Fruit fly (Drosophila melanogaster) whole organism, embryonic: ENCODE data around the gene CG9514.
A peak's percentile ranks its signal among the peaks of the same experiment; 100 is the strongest.

ENCODE experiments used
- Antp ChIP-seq: fragments of 200-800 bp; sonication (Bioruptor generic); optimal IDR thresholded peaks from 3 replicates; lab custom pipeline; 2016; ENCODE audit warnings: missing biosample characterization, missing genetic modification characterization
- CG12155 ChIP-seq: fragments of 200-800 bp; sonication (Bioruptor generic); optimal IDR thresholded peaks from 3 replicates; lab custom pipeline; 2016; ENCODE audit warnings: missing biosample characterization, missing genetic modification characterization
- CG12744 ChIP-seq: fragments of 200-800 bp; sonication (Bioruptor generic); optimal IDR thresholded peaks from 2 replicates; lab custom pipeline; 2016; ENCODE audit warnings: missing biosample characterization, missing genetic modification characterization
- CG14441 ChIP-seq: fragments of 200-800 bp; sonication (Bioruptor generic); IDR thresholded peaks from 2 replicates; pipeline ENCODE4 v1.3.6; 2022; ENCODE audit warnings: missing biosample characterization, missing genetic modification characterization
- CG17328 ChIP-seq: fragments of 200-800 bp; sonication (Bioruptor generic); IDR thresholded peaks from 2 replicates; pipeline ENCODE4 v1.3.6; 2022; ENCODE audit warnings: missing biosample characterization, missing genetic modification characterization
- CG18764 ChIP-seq: fragments of 200-800 bp; sonication (Bioruptor generic); optimal IDR thresholded peaks from 3 replicates; lab custom pipeline; 2016; ENCODE audit warnings: missing biosample characterization, missing genetic modification characterization
- CG34376 ChIP-seq: fragments of 200-800 bp; sonication (Bioruptor generic); optimal IDR thresholded peaks from 2 replicates; lab custom pipeline; 2018; ENCODE audit warnings: missing biosample characterization, mild to moderate bottlenecking, missing genetic modification characterization
- CG4730 ChIP-seq: fragments of 200-800 bp; sonication (Bioruptor generic); IDR thresholded peaks from 2 replicates; pipeline ENCODE4 v1.3.6; 2022; ENCODE audit warnings: missing biosample characterization, missing genetic modification characterization
- CG5953 ChIP-seq: fragments of 200-800 bp; sonication (Bioruptor generic); IDR thresholded peaks from 2 replicates; pipeline ENCODE4 v1.3.6; 2022; ENCODE audit warnings: missing biosample characterization, missing genetic modification characterization
- CG7271 ChIP-seq: fragments of 200-800 bp; sonication (Bioruptor generic); optimal IDR thresholded peaks from 2 replicates; lab custom pipeline; 2018; ENCODE audit warnings: missing biosample characterization, mild to moderate bottlenecking, missing genetic modification characterization, moderate library complexity
- CG7357 ChIP-seq: fragments of 200-800 bp; sonication (Bioruptor generic); IDR thresholded peaks from 3 replicates; pipeline ENCODE4 v1.3.6; 2022; ENCODE audit warnings: missing biosample characterization, missing genetic modification characterization
- CG8388 ChIP-seq: fragments of 200-800 bp; sonication (Bioruptor generic); optimal IDR thresholded peaks from 2 replicates; lab custom pipeline; 2019; ENCODE audit warnings: missing biosample characterization, mild to moderate bottlenecking, missing genetic modification characterization, moderate library complexity
- CG8478 ChIP-seq: fragments of >200 bp; optimal IDR thresholded peaks from 2 replicates; lab custom pipeline; 2018
- CG8924 ChIP-seq: fragments of 200-800 bp; optimal IDR thresholded peaks from 3 replicates; lab custom pipeline; 2019; ENCODE audit warnings: missing biosample characterization, mild to moderate bottlenecking, missing genetic modification characterization, moderate library complexity
- CG9817 ChIP-seq: fragments of 200-800 bp; sonication (Bioruptor generic); optimal IDR thresholded peaks from 2 replicates; lab custom pipeline; 2018; ENCODE audit warnings: missing biosample characterization, mild to moderate bottlenecking, missing genetic modification characterization, moderate library complexity
- CrebB ChIP-seq: fragments of 200-800 bp; sonication (Bioruptor generic); optimal IDR thresholded peaks from 3 replicates; lab custom pipeline; 2018; ENCODE audit warnings: missing biosample characterization, mild to moderate bottlenecking, missing genetic modification characterization
- D ChIP-seq, 2 experiments: fragments of 200-800 bp in 1 of 2; fragments of >200 bp in 1 of 2; sonication (Bioruptor generic) in 1 of 2; optimal IDR thresholded peaks; 2 replicates in 1 of 2; 3 replicates in 1 of 2; lab custom pipeline; 2017; ENCODE audit warnings: mild to moderate bottlenecking in 1 of 2, missing biosample characterization in 1 of 2, missing genetic modification characterization in 1 of 2, missing genetic modification reagents in 1 of 2
- Deaf1 ChIP-seq: fragments of 200-800 bp; optimal IDR thresholded peaks from 3 replicates; lab custom pipeline; 2019; ENCODE audit warnings: missing biosample characterization, mild to moderate bottlenecking, missing genetic modification characterization, moderate library complexity
- Doc3 ChIP-seq: fragments of 200-800 bp; sonication (Bioruptor generic); IDR thresholded peaks from 3 replicates; pipeline ENCODE4 v1.3.6; 2022; ENCODE audit warnings: missing biosample characterization, missing genetic modification characterization; ENCODE audit not compliant: partially characterized antibody
- Hand ChIP-seq: fragments of 200-800 bp; sonication (Bioruptor generic); optimal IDR thresholded peaks from 2 replicates; lab custom pipeline; 2017; ENCODE audit warnings: mild to moderate bottlenecking, missing biosample characterization, missing genetic modification reagents, missing genetic modification characterization
- Hr51 ChIP-seq, 2 experiments: fragments of 200-800 bp; sonication (Bioruptor generic); optimal IDR thresholded peaks; 2 replicates in 1 of 2; 3 replicates in 1 of 2; lab custom pipeline; 2016 to 2018; ENCODE audit warnings: missing biosample characterization in 2 of 2, missing genetic modification characterization in 2 of 2, mild to moderate bottlenecking in 1 of 2, moderate library complexity in 1 of 2
- Jarid2 ChIP-seq: fragments of 200-800 bp; sonication (Bioruptor generic); optimal IDR thresholded peaks from 3 replicates; lab custom pipeline; 2017; ENCODE audit warnings: mild to moderate bottlenecking, missing biosample characterization, missing genetic modification reagents, missing genetic modification characterization
- Mes4 ChIP-seq: fragments of 200-800 bp; sonication (Bioruptor generic); optimal IDR thresholded peaks from 2 replicates; lab custom pipeline; 2016; ENCODE audit warnings: missing biosample characterization, missing genetic modification characterization
- Rfx ChIP-seq: fragments of 200-800 bp; sonication (Bioruptor generic); IDR thresholded peaks from 2 replicates; pipeline ENCODE4 v1.3.6; 2022; ENCODE audit warnings: missing biosample characterization, missing genetic modification characterization
- Usf ChIP-seq: fragments of 200-800 bp; sonication (Bioruptor generic); optimal IDR thresholded peaks from 2 replicates; lab custom pipeline; 2017; ENCODE audit warnings: missing genotype, missing biosample characterization, missing genetic modification characterization
- bab2 ChIP-seq: fragments of 200-800 bp; sonication (Bioruptor generic); optimal IDR thresholded peaks from 2 replicates; lab custom pipeline; 2016; ENCODE audit warnings: missing biosample characterization, missing genetic modification characterization
- bigmax ChIP-seq: fragments of 200-800 bp; sonication (Bioruptor generic); optimal IDR thresholded peaks from 2 replicates; lab custom pipeline; 2018; ENCODE audit warnings: missing biosample characterization, mild to moderate bottlenecking, missing genetic modification characterization
- br ChIP-seq: fragments of >200 bp; optimal IDR thresholded peaks from 2 replicates; lab custom pipeline; 2017
- en ChIP-seq: fragments of 200-800 bp; sonication (Bioruptor generic); optimal IDR thresholded peaks from 2 replicates; lab custom pipeline; 2016; ENCODE audit warnings: missing biosample characterization, missing genetic modification characterization
- eve ChIP-seq, 2 experiments: fragments of >200 bp; optimal IDR thresholded peaks; 2 replicates each; lab custom pipeline; 2017; ENCODE audit warnings: missing biosample characterization in 2 of 2, missing genetic modification characterization in 2 of 2
- ewg ChIP-seq: fragments of 200-800 bp; sonication (Bioruptor generic); optimal IDR thresholded peaks from 3 replicates; lab custom pipeline; 2017; ENCODE audit warnings: mild to moderate bottlenecking, missing biosample characterization, missing genetic modification reagents, missing genetic modification characterization
- eyg ChIP-seq: fragments of 200-800 bp; sonication (Bioruptor generic); optimal IDR thresholded peaks from 3 replicates; lab custom pipeline; 2016; ENCODE audit warnings: missing biosample characterization, missing genetic modification characterization
- fd64A ChIP-seq: fragments of 200-800 bp; sonication (Bioruptor generic); optimal IDR thresholded peaks from 3 replicates; lab custom pipeline; 2018; ENCODE audit warnings: missing biosample characterization, mild to moderate bottlenecking, missing genetic modification characterization
- h ChIP-seq: fragments of >200 bp; optimal IDR thresholded peaks from 2 replicates; lab custom pipeline; 2017
- ham ChIP-seq: fragments of 200-800 bp; sonication (Bioruptor generic); IDR thresholded peaks from 2 replicates; pipeline ENCODE4 v1.3.6; 2022; ENCODE audit warnings: missing biosample characterization, missing genetic modification characterization
- hkb ChIP-seq, 2 experiments: fragments of 200-800 bp in 1 of 2; fragments of >200 bp in 1 of 2; sonication (Bioruptor generic) in 1 of 2; IDR thresholded peaks in 1 of 2; optimal IDR thresholded peaks in 1 of 2; 2 replicates each; pipeline versions ENCODE4 v1.3.6 to Lab custom; 2017 to 2022; ENCODE audit warnings: missing biosample characterization in 1 of 2, missing genetic modification characterization in 1 of 2
- insv ChIP-seq, 2 experiments: fragments of 200-800 bp; sonication (Bioruptor generic); optimal IDR thresholded peaks; 3 replicates each; lab custom pipeline; 2016 to 2018; ENCODE audit warnings: missing biosample characterization in 2 of 2, missing genetic modification characterization in 2 of 2
- lbe ChIP-seq: fragments of 200-800 bp; sonication (Bioruptor generic); optimal IDR thresholded peaks from 2 replicates; lab custom pipeline; 2016; ENCODE audit warnings: missing biosample characterization, mild to moderate bottlenecking, missing genetic modification characterization
- lola ChIP-seq, 3 experiments: fragments of >200 bp in 2 of 3; fragments of 200-800 bp in 1 of 3; sonication (Bioruptor generic) in 1 of 3; optimal IDR thresholded peaks; 2 replicates each; lab custom pipeline; 2017 to 2019; ENCODE audit warnings: missing biosample characterization in 3 of 3, missing genetic modification characterization in 3 of 3, mild to moderate bottlenecking in 1 of 3, moderate library complexity in 1 of 3
- nerfin-1 ChIP-seq: fragments of 200-800 bp; sonication (Bioruptor generic); optimal IDR thresholded peaks from 3 replicates; lab custom pipeline; 2019; ENCODE audit warnings: missing biosample characterization, mild to moderate bottlenecking, missing genetic modification characterization, moderate library complexity
- pb ChIP-seq: fragments of 200-800 bp; sonication (Bioruptor generic); optimal IDR thresholded peaks from 3 replicates; lab custom pipeline; 2016; ENCODE audit warnings: missing biosample characterization, missing genetic modification characterization
- pho ChIP-seq: fragments of 200-800 bp; sonication (Bioruptor generic); optimal IDR thresholded peaks from 2 replicates; lab custom pipeline; 2016; ENCODE audit warnings: missing biosample characterization, missing genetic modification characterization
- pros ChIP-seq: fragments of 200-800 bp; sonication (Bioruptor generic); optimal IDR thresholded peaks from 3 replicates; lab custom pipeline; 2019; ENCODE audit warnings: missing biosample characterization, mild to moderate bottlenecking, missing genetic modification characterization, moderate library complexity
- sd ChIP-seq: fragments of 200-800 bp; sonication (Bioruptor generic); optimal IDR thresholded peaks from 3 replicates; lab custom pipeline; 2018; ENCODE audit warnings: missing biosample characterization, mild to moderate bottlenecking, missing genetic modification characterization, moderate library complexity
- sisA ChIP-seq: fragments of 200-800 bp; sonication (Bioruptor generic); IDR thresholded peaks from 2 replicates; pipeline ENCODE4 v1.3.6; 2022; ENCODE audit warnings: missing biosample characterization, missing genetic modification characterization
- tap ChIP-seq: fragments of 200-800 bp; optimal IDR thresholded peaks from 3 replicates; lab custom pipeline; 2019; ENCODE audit warnings: missing biosample characterization, mild to moderate bottlenecking, missing genetic modification characterization, moderate library complexity
- tgo ChIP-seq: fragments of 200-800 bp; sonication (Bioruptor generic); IDR thresholded peaks from 3 replicates; pipeline ENCODE4 v1.3.6; 2022; ENCODE audit warnings: missing biosample characterization, missing genetic modification characterization
- toy ChIP-seq: fragments of 200-800 bp; sonication (Bioruptor generic); IDR thresholded peaks from 2 replicates; pipeline ENCODE4 v1.3.6; 2022; ENCODE audit warnings: missing biosample characterization, missing genetic modification characterization
- twi ChIP-seq: fragments of 200-800 bp; optimal IDR thresholded peaks from 2 replicates; lab custom pipeline; 2019; ENCODE audit warnings: missing biosample characterization, mild to moderate bottlenecking, missing genetic modification characterization, moderate library complexity
- wor ChIP-seq: fragments of 200-800 bp; sonication (Bioruptor generic); IDR thresholded peaks from 2 replicates; pipeline ENCODE4 v1.3.6; 2022; ENCODE audit warnings: missing biosample characterization, missing genetic modification characterization

CG9514 gene

dm6 chrX:14882536-14883118, 14.1 kb downstream of the CG9514 start, which contains the start of the genes CG45064 and CG45065 (continued):
- TF ChIP-seq Hr51 (GFP tag; optimal IDR thresholded peaks at IDR 0.05; lab: Kevin White, UChicago) (peak; percentile 15 to 92), ham (GFP tag; lab: Robert Waterston, UW) (no peak), eve (GFP tag; optimal IDR thresholded peaks at IDR 0.05; lab: Kevin White, UChicago) (peak in 1 of 2 experiments; percentile 95), lbe (GFP tag; lab: Kevin White, UChicago) (no peak), tgo (GFP tag; lab: Robert Waterston, UW) (peak; percentile 66), pho (GFP tag; lab: Kevin White, UChicago) (peak; percentile 73), toy (GFP tag; lab: Robert Waterston, UW) (no peak), eyg (GFP tag; lab: Kevin White, UChicago) (peak; percentile 52), nerfin-1 (peak; percentile 84), Antp (GFP tag; lab: Kevin White, UChicago) (peak; percentile 76), CG7357 (GFP tag; lab: Robert Waterston, UW) (peak; percentile 73), CG8924 (tag; lab: Kevin White, UChicago) (peak; percentile 88), D (optimal IDR thresholded peaks at IDR 0.05; lab: Kevin White, UChicago) (no peak), D (GFP tag; optimal IDR thresholded peaks at IDR 0.05; lab: Kevin White, UChicago) (peak; percentile 83), Hand (GFP tag; lab: Kevin White, UChicago) (peak; percentile 31), CG18764 (GFP tag; lab: Kevin White, UChicago) (peak; percentile 56), Deaf1 (tag; lab: Kevin White, UChicago) (peak; percentile 75), Jarid2 (GFP tag; lab: Kevin White, UChicago) (peak; percentile 46), CrebB (peak; percentile 53), sisA (GFP tag; lab: Robert Waterston, UW) (peak; percentile 91), CG12744 (GFP tag; lab: Kevin White, UChicago) (peak; percentile 54), Mes4 (GFP tag; lab: Kevin White, UChicago) (peak; percentile 79), CG17328 (peak; percentile 87), en (GFP tag; lab: Kevin White, UChicago) (peak; percentile 56), Doc3 (GFP tag; lab: Robert Waterston, UW) (no peak), insv (GFP tag; optimal IDR thresholded peaks at IDR 0.05; lab: Kevin White, UChicago) (no peak), bigmax (GFP tag; lab: Kevin White, UChicago) (no peak), CG7271 (no peak), CG34376 (GFP tag; lab: Kevin White, UChicago) (no peak), fd64A (GFP tag; lab: Kevin White, UChicago) (peak; percentile 75), CG14441 (GFP tag; lab: Robert Waterston, UW) (peak; percentile 72), ewg (GFP tag; lab: Kevin White, UChicago) (peak; percentile 83), br (lab: Kevin White, UChicago) (no peak), hkb (optimal IDR thresholded peaks at IDR 0.05; lab: Kevin White, UChicago) (no peak), hkb (GFP tag; IDR thresholded peaks at IDR 0.05; lab: Robert Waterston, UW) (peak; percentile 87), sd (tag; lab: Kevin White, UChicago) (peak; percentile 43), twi (tag; lab: Kevin White, UChicago) (peak; percentile 61), CG4730 (GFP tag; lab: Robert Waterston, UW) (peak; percentile 73), CG12155 (GFP tag; lab: Kevin White, UChicago) (peak; percentile 67), pros (GFP tag; lab: Kevin White, UChicago) (no peak), Usf (peak; percentile 60), Rfx (GFP tag; lab: Robert Waterston, UW) (peak; percentile 67), wor (GFP tag; lab: Robert Waterston, UW) (peak; percentile 86), CG8478 (lab: Kevin White, UChicago) (no peak), lola (GFP tag; optimal IDR thresholded peaks at IDR 0.05; lab: Kevin White, UChicago) (peak in 1 of 3 experiments; percentile 79), CG9817 (peak; percentile 67), bab2 (GFP tag; lab: Kevin White, UChicago) (peak; percentile 81), h (lab: Kevin White, UChicago) (no peak), pb (peak; percentile 80), CG8388 (peak; percentile 89), CG5953 (GFP tag; lab: Robert Waterston, UW) (peak; percentile 91), tap (tag; lab: Kevin White, UChicago) (peak; percentile 86)
